Fruit fly (Drosophila melanogaster) whole organism, embryonic: ENCODE results near the gene Ntf-2r.

ENCODE experiments used
- Atf3 ChIP-seq: fragments of 200-800 bp; sonication (Bioruptor generic); optimal IDR thresholded peaks from 3 replicates; lab custom pipeline; 2016; ENCODE audit warnings: missing biosample characterization, missing genetic modification characterization
- Blimp-1 ChIP-seq: fragments of 200-800 bp; sonication (Bioruptor generic); optimal IDR thresholded peaks from 3 replicates; lab custom pipeline; 2018; ENCODE audit warnings: missing biosample characterization, missing genetic modification characterization, mild to moderate bottlenecking, moderate library complexity, missing genetic modification reagents
- CG11247 ChIP-seq: fragments of 200-800 bp; sonication (Bioruptor generic); IDR thresholded peaks from 2 replicates; pipeline ENCODE4 v1.3.6; 2022; ENCODE audit warnings: missing biosample characterization, missing genetic modification characterization
- CG12071 ChIP-seq: fragments of 200-800 bp; sonication (Bioruptor generic); optimal IDR thresholded peaks from 3 replicates; lab custom pipeline; 2018; ENCODE audit warnings: missing biosample characterization, mild to moderate bottlenecking, missing genetic modification characterization
- CG12236 ChIP-seq: fragments of 200-800 bp; sonication (Bioruptor generic); optimal IDR thresholded peaks from 2 replicates; lab custom pipeline; 2016; ENCODE audit warnings: missing biosample characterization, missing genetic modification characterization
- CG12299 ChIP-seq: fragments of 200-800 bp; sonication (Bioruptor generic); optimal IDR thresholded peaks from 2 replicates; lab custom pipeline; 2018; ENCODE audit warnings: missing biosample characterization, mild to moderate bottlenecking, missing genetic modification characterization
- CG15269 ChIP-seq: fragments of 200-800 bp; sonication (Bioruptor generic); optimal IDR thresholded peaks from 2 replicates; lab custom pipeline; 2018; ENCODE audit warnings: missing biosample characterization, mild to moderate bottlenecking, missing genetic modification characterization, moderate library complexity
- CG16779 ChIP-seq: fragments of 200-800 bp; sonication (Bioruptor generic); IDR thresholded peaks from 2 replicates; pipeline ENCODE4 v1.3.6; 2022; ENCODE audit warnings: missing biosample characterization, missing genetic modification characterization
- CG16815 ChIP-seq: fragments of 200-800 bp; sonication (Bioruptor generic); optimal IDR thresholded peaks from 3 replicates; lab custom pipeline; 2017; ENCODE audit warnings: missing biosample characterization, mild to moderate bottlenecking, missing genetic modification characterization
- CG1832 ChIP-seq: fragments of 200-800 bp; sonication (Bioruptor generic); optimal IDR thresholded peaks from 2 replicates; lab custom pipeline; 2017; ENCODE audit warnings: missing biosample characterization, mild to moderate bottlenecking, missing genetic modification characterization, inconsistent platforms
- CG32532 ChIP-seq: fragments of 200-800 bp; sonication (Bioruptor generic); IDR thresholded peaks from 2 replicates; pipeline ENCODE4 v1.3.6; 2022; ENCODE audit warnings: missing biosample characterization, missing genetic modification characterization
- CG3407 ChIP-seq: fragments of 200-800 bp; sonication (Bioruptor generic); optimal IDR thresholded peaks from 2 replicates; lab custom pipeline; 2018; ENCODE audit warnings: missing biosample characterization, mild to moderate bottlenecking, missing genetic modification characterization
- CG42726 ChIP-seq: fragments of 200-800 bp; sonication (Bioruptor generic); IDR thresholded peaks from 2 replicates; pipeline ENCODE4 v1.3.6; 2022; ENCODE audit warnings: missing biosample characterization, missing genetic modification characterization; ENCODE audit not compliant: partially characterized antibody
- CG43689 ChIP-seq: fragments of 200-800 bp; sonication (Bioruptor generic); IDR thresholded peaks from 2 replicates; pipeline ENCODE4 v1.3.6; 2022; ENCODE audit warnings: missing biosample characterization, missing genetic modification characterization
- CG4707 ChIP-seq: fragments of 200-800 bp; sonication (Bioruptor generic); optimal IDR thresholded peaks from 2 replicates; lab custom pipeline; 2018; ENCODE audit warnings: missing biosample characterization, mild to moderate bottlenecking, missing genetic modification characterization, moderate library complexity
- CG5953 ChIP-seq: fragments of 200-800 bp; sonication (Bioruptor generic); IDR thresholded peaks from 2 replicates; pipeline ENCODE4 v1.3.6; 2022; ENCODE audit warnings: missing biosample characterization, missing genetic modification characterization
- CG7556 ChIP-seq: fragments of 200-800 bp; sonication (Bioruptor generic); optimal IDR thresholded peaks from 2 replicates; lab custom pipeline; 2017; ENCODE audit warnings: missing biosample characterization, mild to moderate bottlenecking, missing genetic modification characterization
- CG7928 ChIP-seq: fragments of 200-800 bp; sonication (Bioruptor generic); optimal IDR thresholded peaks from 2 replicates; lab custom pipeline; 2017; ENCODE audit warnings: missing biosample characterization, mild to moderate bottlenecking, missing genetic modification characterization
- CG8765 ChIP-seq: fragments of 200-800 bp; sonication (Bioruptor generic); IDR thresholded peaks from 2 replicates; pipeline ENCODE4 v1.3.6; 2022; ENCODE audit warnings: missing biosample characterization, missing genetic modification characterization
- CG8944 ChIP-seq: fragments of 200-800 bp; sonication (Bioruptor generic); optimal IDR thresholded peaks from 3 replicates; lab custom pipeline; 2016; ENCODE audit warnings: missing biosample characterization, missing genetic modification characterization
- CG9817 ChIP-seq: fragments of 200-800 bp; sonication (Bioruptor generic); optimal IDR thresholded peaks from 2 replicates; lab custom pipeline; 2018; ENCODE audit warnings: missing biosample characterization, mild to moderate bottlenecking, missing genetic modification characterization, moderate library complexity
- Dip3 ChIP-seq: fragments of 200-800 bp; sonication (Bioruptor generic); optimal IDR thresholded peaks from 3 replicates; lab custom pipeline; 2016; ENCODE audit warnings: missing biosample characterization, missing genetic modification characterization
- Dref ChIP-seq: fragments of 200-800 bp; sonication (Bioruptor generic); IDR thresholded peaks from 2 replicates; pipeline ENCODE4 v1.3.6; 2022; ENCODE audit warnings: missing biosample characterization, missing genetic modification characterization
- Eip74EF ChIP-seq, 2 experiments: fragments of 200-800 bp in 1 of 2; fragments of >200 bp in 1 of 2; sonication (Bioruptor generic) in 1 of 2; optimal IDR thresholded peaks; 2 replicates each; lab custom pipeline; 2017 to 2019; ENCODE audit warnings: missing biosample characterization in 2 of 2, missing genetic modification characterization in 2 of 2, mild to moderate bottlenecking in 1 of 2, moderate library complexity in 1 of 2
- Fer1 ChIP-seq: fragments of 200-800 bp; sonication (Bioruptor generic); optimal IDR thresholded peaks from 2 replicates; lab custom pipeline; 2017; ENCODE audit warnings: missing biosample characterization, mild to moderate bottlenecking, missing genetic modification characterization
- Gsc ChIP-seq: fragments of 200-800 bp; sonication (Bioruptor generic); IDR thresholded peaks from 2 replicates; pipeline ENCODE4 v1.3.6; 2022; ENCODE audit warnings: missing biosample characterization, missing genetic modification characterization
- HLH4C ChIP-seq: fragments of 200-800 bp; sonication (Bioruptor generic); IDR thresholded peaks from 3 replicates; pipeline ENCODE4 v1.3.6; 2022; ENCODE audit warnings: missing biosample characterization, missing genetic modification characterization; ENCODE audit not compliant: partially characterized antibody
- HmgZ ChIP-seq: fragments of 200-800 bp; sonication (Bioruptor generic); optimal IDR thresholded peaks from 2 replicates; lab custom pipeline; 2018; ENCODE audit warnings: missing biosample characterization, mild to moderate bottlenecking, missing genetic modification characterization
- NC2β ChIP-seq: fragments of 200-800 bp; sonication (Bioruptor generic); optimal IDR thresholded peaks from 2 replicates; lab custom pipeline; 2016; ENCODE audit warnings: missing biosample characterization, missing genetic modification characterization
- NFAT ChIP-seq: fragments of 200-800 bp; sonication (Bioruptor generic); IDR thresholded peaks from 2 replicates; pipeline ENCODE4 v1.3.6; 2022; ENCODE audit warnings: missing biosample characterization, missing genetic modification characterization
- Sin3A ChIP-seq: fragments of >200 bp; optimal IDR thresholded peaks from 2 replicates; lab custom pipeline; 2018
- TFAM ChIP-seq: fragments of 200-800 bp; sonication (Bioruptor generic); optimal IDR thresholded peaks from 2 replicates; lab custom pipeline; 2017; ENCODE audit warnings: missing biosample characterization, missing genetic modification characterization, inconsistent platforms
- az2 ChIP-seq: fragments of 200-800 bp; sonication (Bioruptor generic); optimal IDR thresholded peaks from 3 replicates; lab custom pipeline; 2016; ENCODE audit warnings: missing biosample characterization, missing genetic modification characterization
- bigmax ChIP-seq: fragments of 200-800 bp; sonication (Bioruptor generic); optimal IDR thresholded peaks from 2 replicates; lab custom pipeline; 2018; ENCODE audit warnings: missing biosample characterization, mild to moderate bottlenecking, missing genetic modification characterization
- btn ChIP-seq: fragments of 200-800 bp; sonication (Bioruptor generic); optimal IDR thresholded peaks from 2 replicates; lab custom pipeline; 2016; ENCODE audit warnings: missing biosample characterization, missing genetic modification characterization
- chn ChIP-seq: fragments of 200-800 bp; sonication (Bioruptor generic); optimal IDR thresholded peaks from 2 replicates; lab custom pipeline; 2016; ENCODE audit warnings: missing biosample characterization, missing genetic modification characterization
- da ChIP-seq: fragments of 200-800 bp; sonication (Bioruptor generic); optimal IDR thresholded peaks from 2 replicates; lab custom pipeline; 2016; ENCODE audit warnings: missing biosample characterization, missing genetic modification characterization
- gfzf ChIP-seq: fragments of 200-800 bp; sonication (Bioruptor generic); optimal IDR thresholded peaks from 2 replicates; lab custom pipeline; 2016; ENCODE audit warnings: missing biosample characterization, mild to moderate bottlenecking, missing genetic modification characterization, moderate library complexity
- grn ChIP-seq: fragments of 200-800 bp; sonication (Bioruptor generic); optimal IDR thresholded peaks from 3 replicates; lab custom pipeline; 2017; ENCODE audit warnings: missing biosample characterization, missing genetic modification characterization
- kah ChIP-seq: fragments of 200-800 bp; sonication (Bioruptor generic); optimal IDR thresholded peaks from 2 replicates; lab custom pipeline; 2018; ENCODE audit warnings: missing biosample characterization, mild to moderate bottlenecking, missing genetic modification characterization
- kay ChIP-seq: fragments of 200-800 bp; sonication (Bioruptor generic); optimal IDR thresholded peaks from 2 replicates; lab custom pipeline; 2016; ENCODE audit warnings: missing biosample characterization, missing genetic modification characterization
- mam ChIP-seq: fragments of 200-800 bp; sonication (Bioruptor generic); optimal IDR thresholded peaks from 3 replicates; lab custom pipeline; 2016; ENCODE audit warnings: missing biosample characterization, missing genetic modification characterization
- nmo ChIP-seq: fragments of 200-800 bp; sonication (Bioruptor generic); optimal IDR thresholded peaks from 2 replicates; lab custom pipeline; 2018; ENCODE audit warnings: missing biosample characterization, mild to moderate bottlenecking, missing genetic modification characterization, moderate library complexity
- phol ChIP-seq: fragments of 200-800 bp; sonication (Bioruptor generic); optimal IDR thresholded peaks from 3 replicates; lab custom pipeline; 2018; ENCODE audit warnings: missing biosample characterization, mild to moderate bottlenecking, missing genetic modification characterization, moderate library complexity
- repo ChIP-seq: fragments of 200-800 bp; sonication (Bioruptor generic); optimal IDR thresholded peaks from 2 replicates; lab custom pipeline; 2016; ENCODE audit warnings: missing biosample characterization, missing genetic modification characterization
- slou ChIP-seq: fragments of 200-800 bp; sonication (Bioruptor generic); optimal IDR thresholded peaks from 3 replicates; lab custom pipeline; 2016; ENCODE audit warnings: missing biosample characterization, missing genetic modification characterization
- sob ChIP-seq: fragments of 200-800 bp; sonication (Bioruptor generic); IDR thresholded peaks from 2 replicates; pipeline ENCODE4 v1.3.6; 2022; ENCODE audit warnings: missing biosample characterization, missing genetic modification characterization
- vfl ChIP-seq: fragments of 200-800 bp; sonication (Bioruptor generic); optimal IDR thresholded peaks from 2 replicates; lab custom pipeline; 2016; ENCODE audit warnings: missing biosample characterization, missing genetic modification characterization
- wor ChIP-seq: fragments of 200-800 bp; sonication (Bioruptor generic); IDR thresholded peaks from 2 replicates; pipeline ENCODE4 v1.3.6; 2022; ENCODE audit warnings: missing biosample characterization, missing genetic modification characterization
- zf30C ChIP-seq: fragments of 200-800 bp; sonication (Bioruptor generic); optimal IDR thresholded peaks from 3 replicates; lab custom pipeline; 2018; ENCODE audit warnings: missing biosample characterization, mild to moderate bottlenecking, missing genetic modification characterization
- zfh2 ChIP-seq: fragments of 200-800 bp; sonication (Bioruptor generic); optimal IDR thresholded peaks from 2 replicates; lab custom pipeline; 2016; ENCODE audit warnings: missing biosample characterization, missing genetic modification characterization

Gene Ntf-2r

DNA sequence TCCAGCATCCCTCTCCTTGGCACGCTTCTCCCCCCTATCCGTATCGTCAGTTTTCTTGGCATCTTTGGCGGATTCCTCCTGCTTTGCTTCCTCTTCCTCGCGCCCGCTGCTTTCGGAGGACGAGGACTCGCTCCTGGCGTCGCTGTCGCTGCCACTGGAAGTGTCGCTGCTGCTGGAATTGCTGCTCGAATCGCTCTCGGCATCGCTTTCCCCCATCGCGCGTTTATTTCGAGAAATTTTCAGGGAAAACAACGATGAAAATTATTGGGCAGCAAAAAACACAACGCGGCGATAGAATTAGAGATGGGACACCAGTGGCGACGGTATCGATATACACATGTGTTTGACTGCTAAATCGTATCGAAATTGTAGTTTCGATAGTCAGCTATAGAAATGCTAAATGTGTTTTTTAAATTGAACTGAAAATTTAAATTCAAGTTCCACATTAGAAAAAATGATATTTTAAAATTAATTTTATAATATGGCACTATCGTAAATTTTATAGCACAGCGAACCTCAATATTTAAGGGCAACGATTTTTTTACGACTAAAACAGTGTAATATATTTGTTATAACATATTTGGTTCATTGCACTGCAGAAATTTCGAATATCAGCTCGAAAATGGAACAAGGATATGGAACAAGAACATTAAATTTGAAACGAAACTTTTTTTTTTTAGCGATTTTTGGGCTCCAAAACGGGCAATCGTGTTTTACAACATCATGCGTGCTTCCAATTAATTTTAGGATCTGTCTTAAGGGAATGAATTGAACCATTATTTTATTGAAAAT is 5.6 kb upstream of the Ntf-2r start, which contains the start of gene ncm (continued):
- no peak for TF ChIP-seq zf30C
- no peak for TF ChIP-seq zfh2 (GFP tag; lab: Kevin White, UChicago)
- TF ChIP-seq CG12236 (GFP tag; lab: Kevin White, UChicago) = no peak
- TF ChIP-seq sob (GFP tag; lab: Robert Waterston, UW) = peak; percentile 31; the same call in 1 of the 2 replicates
- no peak for TF ChIP-seq grn (GFP tag; lab: Kevin White, UChicago)
- no peak for TF ChIP-seq CG1832 (GFP tag; lab: Kevin White, UChicago)
- no peak for TF ChIP-seq CG16779 (GFP tag; lab: Robert Waterston, UW)
- no peak for TF ChIP-seq CG3407 (GFP tag; lab: Kevin White, UChicago)
- TF ChIP-seq HmgZ (tag; lab: Kevin White, UChicago) = peak; percentile 37
- no peak for TF ChIP-seq CG7928 (GFP tag; lab: Kevin White, UChicago)
- no peak for TF ChIP-seq Blimp-1
- no peak for TF ChIP-seq az2 (GFP tag; lab: Kevin White, UChicago)
- TF ChIP-seq TFAM = no peak
- no peak for TF ChIP-seq Atf3 (GFP tag; lab: Kevin White, UChicago)
- peak; percentile 87 for TF ChIP-seq HLH4C (GFP tag; lab: Robert Waterston, UW)
- no peak for TF ChIP-seq chn (GFP tag; lab: Kevin White, UChicago)
- no peak for TF ChIP-seq CG8944 (GFP tag; lab: Kevin White, UChicago)
- no peak for TF ChIP-seq CG43689 (GFP tag; lab: Robert Waterston, UW)
- no peak for TF ChIP-seq Eip74EF (GFP tag; optimal IDR thresholded peaks at IDR 0.05; lab: Kevin White, UChicago)
- TF ChIP-seq repo (GFP tag; lab: Kevin White, UChicago) = no peak
- TF ChIP-seq Dref = peak; percentile 92
- no peak for TF ChIP-seq mam
- no peak for TF ChIP-seq CG16815 (GFP tag; lab: Kevin White, UChicago)
- no peak for TF ChIP-seq CG32532 (GFP tag; lab: Robert Waterston, UW)
- TF ChIP-seq gfzf (GFP tag; lab: Kevin White, UChicago) = peak; percentile 3
- no peak for TF ChIP-seq da (GFP tag; lab: Kevin White, UChicago)
- TF ChIP-seq phol (tag; lab: Kevin White, UChicago) = peak; percentile 46
- no peak for TF ChIP-seq wor (GFP tag; lab: Robert Waterston, UW)
- TF ChIP-seq NC2β (GFP tag; lab: Kevin White, UChicago) = no peak
- TF ChIP-seq vfl (GFP tag; lab: Kevin White, UChicago) = no peak
- no peak for TF ChIP-seq kay (GFP tag; lab: Kevin White, UChicago)
- no peak for TF ChIP-seq CG9817 (tag; lab: Kevin White, UChicago)
- no peak for TF ChIP-seq NFAT (GFP tag; lab: Robert Waterston, UW)
- TF ChIP-seq CG4707 = no peak
- no peak for TF ChIP-seq Gsc (GFP tag; lab: Robert Waterston, UW)
- no peak for TF ChIP-seq Dip3
- peak; percentile 72 for TF ChIP-seq Sin3A
- TF ChIP-seq Fer1 = no peak
- TF ChIP-seq CG11247 = no peak
- TF ChIP-seq slou = no peak
- TF ChIP-seq CG12299 (tag; lab: Kevin White, UChicago) = no peak
- TF ChIP-seq nmo (GFP tag; lab: Kevin White, UChicago) = peak; percentile 42
- no peak for TF ChIP-seq CG15269 (tag; lab: Kevin White, UChicago)
- TF ChIP-seq kah = no peak
- no peak for TF ChIP-seq CG8765
- no peak for TF ChIP-seq CG12071 (GFP tag; lab: Kevin White, UChicago)
- no peak for TF ChIP-seq CG7556 (GFP tag; lab: Kevin White, UChicago)
- no peak for TF ChIP-seq CG5953 (GFP tag; lab: Robert Waterston, UW)
- no peak for TF ChIP-seq bigmax
- TF ChIP-seq CG42726 (GFP tag; lab: Robert Waterston, UW) = peak; percentile 71; the same call in 1 of the 2 replicates
- no peak for TF ChIP-seq btn
